Fruit fly (Drosophila melanogaster): ENCODE results near the gene CG14949.
A peak's percentile ranks its signal among the peaks of the same experiment; 100 is the strongest.

DNA sequence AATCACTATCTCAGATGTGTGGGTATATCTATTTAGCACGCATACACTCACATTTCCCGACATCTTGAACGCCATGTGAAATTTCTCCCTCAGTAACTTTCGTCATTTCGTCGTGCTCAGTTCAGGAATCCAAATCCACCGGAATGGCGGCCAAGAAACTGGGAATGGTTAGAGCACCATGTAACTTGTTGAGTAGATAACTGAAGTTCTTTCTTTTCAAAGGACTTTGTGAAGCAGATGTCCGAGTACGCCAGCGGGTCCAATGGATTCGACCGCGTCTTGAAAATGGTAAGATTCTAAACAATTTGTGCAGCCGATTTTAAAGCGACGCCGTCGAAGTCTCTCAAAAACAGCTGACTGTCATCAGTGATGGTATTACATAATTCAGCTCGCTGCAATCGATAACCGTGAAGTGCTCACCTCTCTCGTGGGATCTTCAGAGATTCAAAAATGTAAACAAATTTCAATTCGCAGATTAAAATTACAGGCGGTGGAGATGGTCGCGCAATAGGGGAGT is 44.0 kb downstream of the CG14949 start, which contains the start of the genes CG16985 and CG12182:
- no peak for TF ChIP-seq pros (GFP tag; optimal IDR thresholded peaks at IDR 0.05)
- TF ChIP-seq tx (GFP tag; optimal IDR thresholded peaks at IDR 0.05) = no peak
- peak; percentile 46 for TF ChIP-seq vvl (GFP tag; IDR thresholded peaks at IDR 0.05)
- TF ChIP-seq sd (tag; optimal IDR thresholded peaks at IDR 0.05) = no peak
- no peak for TF ChIP-seq CG8765 (GFP tag; IDR thresholded peaks at IDR 0.05)
- TF ChIP-seq Ravus (GFP tag; IDR thresholded peaks at IDR 0.05) = no peak
- no peak for TF ChIP-seq CG9797 (GFP tag; optimal IDR thresholded peaks at IDR 0.05)
- TF ChIP-seq CG2120 (GFP tag; optimal IDR thresholded peaks at IDR 0.05) = peak; percentile 27
- peak; percentile 29; the same call in 1 of the 2 replicates for TF ChIP-seq nerfin-2 (GFP tag; IDR thresholded peaks at IDR 0.05; ENCODE audit: partially characterized antibody)
- no peak for TF ChIP-seq disco-r (GFP tag; optimal IDR thresholded peaks at IDR 0.05)
- TF ChIP-seq Dref (GFP tag; IDR thresholded peaks at IDR 0.05) = peak; percentile 74
- TF ChIP-seq Hr51 (GFP tag; optimal IDR thresholded peaks at IDR 0.05) = no peak
- TF ChIP-seq abd-A (tag; optimal IDR thresholded peaks at IDR 0.05) = no peak
